Worm (Caenorhabditis elegans) whole organism, L1 larva: ENCODE data around the gene srlf-15.
A peak's percentile ranks its signal among the peaks of the same experiment; 100 is the strongest.

Experiments used
- C16A3.4 ChIP-seq: fragments of 150-350 bp; optimal IDR thresholded peaks from 2 replicates; lab custom pipeline; 2014; ENCODE audit warnings: missing biosample characterization, missing genetic modification characterization
- F16B12.6 ChIP-seq: fragments of 150-350 bp; optimal IDR thresholded peaks from 2 replicates; lab custom pipeline; 2014; ENCODE audit warnings: missing biosample characterization, missing genetic modification characterization
- aha-1 ChIP-seq: fragments of 150-350 bp; optimal IDR thresholded peaks from 2 replicates; lab custom pipeline; 2014; ENCODE audit warnings: missing biosample characterization, missing genetic modification characterization
- alr-1 ChIP-seq: fragments of 200-800 bp; sonication (Bioruptor generic); optimal IDR thresholded peaks from 2 replicates; lab custom pipeline; 2018; ENCODE audit warnings: borderline replicate concordance, mild to moderate bottlenecking, missing genetic modification characterization, missing compliant biosample characterization
- aly-2 ChIP-seq: fragments of 150-350 bp; optimal IDR thresholded peaks from 2 replicates; lab custom pipeline; 2014; ENCODE audit warnings: missing biosample characterization, missing genetic modification characterization
- ama-1 ChIP-seq: fragments of 150-350 bp; optimal IDR thresholded peaks from 2 replicates; lab custom pipeline; 2014
- ceh-82 ChIP-seq, 3 experiments: fragments of 150-350 bp in 1 of 3; sonication (generic microtip) in 2 of 3; optimal IDR thresholded peaks; 2 replicates each; lab custom pipeline; 2014 to 2017; ENCODE audit warnings: missing biosample characterization in 3 of 3, missing genetic modification characterization in 3 of 3
- dpl-1 ChIP-seq, 3 experiments: fragments of 150-350 bp in 2 of 3; sonication (generic microtip) in 1 of 3; optimal IDR thresholded peaks; 2 replicates each; lab custom pipeline; 2014 to 2017; ENCODE audit warnings: missing biosample characterization in 3 of 3, missing genetic modification characterization in 3 of 3, missing genetic modification reagents in 3 of 3
- dsc-1 ChIP-seq: sonication (generic microtip); optimal IDR thresholded peaks from 2 replicates; lab custom pipeline; 2016; ENCODE audit warnings: mild to moderate bottlenecking, missing genetic modification characterization, missing compliant biosample characterization
- efl-1 ChIP-seq, 4 experiments: fragments of 150-350 bp; optimal IDR thresholded peaks in 3 of 4; peaks in 1 of 4; 1 replicate in 1 of 4; 2 replicates in 3 of 4; lab custom pipeline; 2014; ENCODE audit warnings: missing biosample characterization in 2 of 4, missing genetic modification characterization in 2 of 4, missing genetic modification reagents in 2 of 4
- elt-3 ChIP-seq, 6 experiments: fragments of 150-350 bp in 1 of 6; sonication (generic microtip); optimal IDR thresholded peaks; 2 replicates each; lab custom pipeline; 2017 to 2018; ENCODE audit warnings: missing biosample characterization in 6 of 6, missing genetic modification characterization in 6 of 6, inconsistent platforms in 1 of 6
- ets-5 ChIP-seq: fragments of 200-800 bp; sonication (Bioruptor generic); IDR thresholded peaks from 2 replicates; pipeline ENCODE4 v1.3.6; 2022; ENCODE audit warnings: missing genetic modification characterization, missing compliant biosample characterization
- fos-1 ChIP-seq: fragments of 150-350 bp; optimal IDR thresholded peaks from 2 replicates; lab custom pipeline; 2014; ENCODE audit warnings: missing biosample characterization, missing genetic modification characterization
- grh-1 ChIP-seq: fragments of 200-800 bp; sonication (Bioruptor generic); IDR thresholded peaks from 2 replicates; pipeline ENCODE4 v1.3.6; 2022; ENCODE audit warnings: missing genetic modification reagents, missing genetic modification characterization, missing compliant biosample characterization
- jun-1 ChIP-seq: fragments of 150-350 bp; optimal IDR thresholded peaks from 2 replicates; lab custom pipeline; 2014; ENCODE audit warnings: missing biosample characterization, missing genetic modification reagents, missing genetic modification characterization
- lin-13 ChIP-seq: fragments of 150-350 bp; optimal IDR thresholded peaks from 2 replicates; lab custom pipeline; 2014; ENCODE audit warnings: missing biosample characterization, missing genetic modification reagents, missing genetic modification characterization
- lin-14 ChIP-seq: fragments of 200-800 bp; sonication (Bioruptor generic); optimal IDR thresholded peaks from 2 replicates; lab custom pipeline; 2018; ENCODE audit warnings: mild to moderate bottlenecking, missing genetic modification characterization, moderate library complexity, missing compliant biosample characterization
- lin-15B ChIP-seq: fragments of 150-350 bp; sonication (generic microtip); optimal IDR thresholded peaks from 3 replicates; lab custom pipeline; 2014; ENCODE audit warnings: missing biosample characterization, missing genetic modification characterization
- lin-35 ChIP-seq, 2 experiments: fragments of 150-350 bp; optimal IDR thresholded peaks; 2 replicates each; lab custom pipeline; 2014; ENCODE audit warnings: missing biosample characterization in 2 of 2, missing genetic modification characterization in 2 of 2, missing genetic modification reagents in 2 of 2
- lin-39 ChIP-seq: fragments of 150-350 bp; optimal IDR thresholded peaks from 2 replicates; lab custom pipeline; 2014; ENCODE audit warnings: missing biosample characterization, missing genetic modification reagents, missing genetic modification characterization
- lir-3 ChIP-seq: sonication (generic microtip); optimal IDR thresholded peaks from 2 replicates; lab custom pipeline; 2016; ENCODE audit warnings: mild to moderate bottlenecking, missing genetic modification characterization, moderate library complexity, missing compliant biosample characterization; ENCODE audit not compliant: poor library complexity
- lsy-2 ChIP-seq, 2 experiments: fragments of 150-350 bp; optimal IDR thresholded peaks; 2 replicates each; lab custom pipeline; 2014; ENCODE audit warnings: missing biosample characterization in 2 of 2, missing genetic modification characterization in 2 of 2
- mab-9 ChIP-seq: fragments of 200-800 bp; sonication (Bioruptor generic); IDR thresholded peaks from 2 replicates; pipeline ENCODE4 v1.3.6; 2022; ENCODE audit warnings: missing genetic modification reagents, missing genetic modification characterization, missing compliant biosample characterization
- mdl-1 ChIP-seq, 2 experiments: fragments of 150-350 bp; optimal IDR thresholded peaks; 2 replicates each; lab custom pipeline; 2014 to 2017; ENCODE audit warnings: missing biosample characterization in 2 of 2, missing genetic modification characterization in 2 of 2, inconsistent platforms in 1 of 2
- nhr-11 ChIP-seq: fragments of 150-350 bp; optimal IDR thresholded peaks from 2 replicates; lab custom pipeline; 2014; ENCODE audit warnings: missing biosample characterization, missing genetic modification characterization
- nhr-12 ChIP-seq: sonication (generic microtip); optimal IDR thresholded peaks from 2 replicates; lab custom pipeline; 2017; ENCODE audit warnings: missing biosample characterization, missing genetic modification characterization
- nhr-19 ChIP-seq: fragments of 200-800 bp; sonication (Bioruptor generic); conservative IDR thresholded peaks from 2 replicates; pipeline ENCODE4 v1.3.6; 2022; ENCODE audit warnings: missing genetic modification characterization, missing compliant biosample characterization
- nhr-20 ChIP-seq: sonication (generic microtip); optimal IDR thresholded peaks from 2 replicates; lab custom pipeline; 2016; ENCODE audit warnings: mild to moderate bottlenecking, missing genetic modification characterization, missing compliant biosample characterization
- nhr-237 ChIP-seq: fragments of 150-350 bp; optimal IDR thresholded peaks from 2 replicates; lab custom pipeline; 2014; ENCODE audit warnings: missing biosample characterization, missing genetic modification characterization
- nhr-47 ChIP-seq: sonication (generic microtip); optimal IDR thresholded peaks from 2 replicates; lab custom pipeline; 2016; ENCODE audit warnings: mild to moderate bottlenecking, missing genetic modification characterization, moderate library complexity, missing compliant biosample characterization
- nhr-76 ChIP-seq: sonication (generic microtip); optimal IDR thresholded peaks from 2 replicates; lab custom pipeline; 2017; ENCODE audit warnings: missing biosample characterization, missing genetic modification characterization
- nhr-77 ChIP-seq: fragments of 150-350 bp; optimal IDR thresholded peaks from 2 replicates; lab custom pipeline; 2014; ENCODE audit warnings: missing biosample characterization, missing genetic modification characterization
- nhr-84 ChIP-seq: sonication (generic microtip); optimal IDR thresholded peaks from 2 replicates; lab custom pipeline; 2017; ENCODE audit warnings: missing biosample characterization, missing genetic modification characterization
- nhr-85 ChIP-seq: sonication (generic microtip); peaks from one replicate; lab custom pipeline; 2016; ENCODE audit warnings: missing genetic modification characterization, inconsistent platforms, missing compliant biosample characterization
- nhr-90 ChIP-seq: sonication (generic microtip); optimal IDR thresholded peaks from 2 replicates; lab custom pipeline; 2016; ENCODE audit warnings: mild to moderate bottlenecking, missing genetic modification characterization, missing compliant biosample characterization; ENCODE audit not compliant: poor library complexity
- pax-3 ChIP-seq: fragments of 200-800 bp; sonication (Bioruptor generic); optimal IDR thresholded peaks from 2 replicates; lab custom pipeline; 2018; ENCODE audit warnings: mild to moderate bottlenecking, missing genetic modification characterization, moderate library complexity, missing compliant biosample characterization
- pqm-1 ChIP-seq: sonication (generic microtip); optimal IDR thresholded peaks from 3 replicates; lab custom pipeline; 2017; ENCODE audit warnings: missing biosample characterization, missing genetic modification characterization
- skn-1 ChIP-seq: fragments of 150-350 bp; optimal IDR thresholded peaks from 2 replicates; lab custom pipeline; 2014; ENCODE audit warnings: missing biosample characterization, missing genetic modification characterization
- snpc-4 ChIP-seq: fragments of 150-350 bp; optimal IDR thresholded peaks from 2 replicates; lab custom pipeline; 2014; ENCODE audit warnings: missing biosample characterization, missing genetic modification characterization
- sox-4 ChIP-seq: sonication (generic microtip); optimal IDR thresholded peaks from 2 replicates; lab custom pipeline; 2016; ENCODE audit warnings: missing genetic modification characterization, missing compliant biosample characterization
- swsn-7 ChIP-seq: sonication (generic microtip); optimal IDR thresholded peaks from 2 replicates; lab custom pipeline; 2016; ENCODE audit warnings: missing genetic modification characterization, missing compliant biosample characterization
- unc-30 ChIP-seq: sonication (generic microtip); optimal IDR thresholded peaks from 2 replicates; lab custom pipeline; 2017; ENCODE audit warnings: missing biosample characterization, missing genetic modification characterization
- vab-15 ChIP-seq: sonication (generic microtip); optimal IDR thresholded peaks from 2 replicates; lab custom pipeline; 2017; ENCODE audit warnings: missing genotype, mild to moderate bottlenecking, missing genetic modification characterization, missing compliant biosample characterization
- xbp-1 ChIP-seq: sonication (generic microtip); optimal IDR thresholded peaks from 2 replicates; lab custom pipeline; 2016; ENCODE audit warnings: missing genetic modification characterization, missing compliant biosample characterization
- zag-1 ChIP-seq: fragments of 150-350 bp; optimal IDR thresholded peaks from 2 replicates; lab custom pipeline; 2014; ENCODE audit warnings: missing biosample characterization, missing genetic modification characterization
- zip-4 ChIP-seq: fragments of 200-800 bp; sonication (Bioruptor generic); optimal IDR thresholded peaks from 2 replicates; lab custom pipeline; 2018; ENCODE audit warnings: mild to moderate bottlenecking, missing genetic modification characterization, moderate library complexity, missing compliant biosample characterization

Gene srlf-15

DNA sequence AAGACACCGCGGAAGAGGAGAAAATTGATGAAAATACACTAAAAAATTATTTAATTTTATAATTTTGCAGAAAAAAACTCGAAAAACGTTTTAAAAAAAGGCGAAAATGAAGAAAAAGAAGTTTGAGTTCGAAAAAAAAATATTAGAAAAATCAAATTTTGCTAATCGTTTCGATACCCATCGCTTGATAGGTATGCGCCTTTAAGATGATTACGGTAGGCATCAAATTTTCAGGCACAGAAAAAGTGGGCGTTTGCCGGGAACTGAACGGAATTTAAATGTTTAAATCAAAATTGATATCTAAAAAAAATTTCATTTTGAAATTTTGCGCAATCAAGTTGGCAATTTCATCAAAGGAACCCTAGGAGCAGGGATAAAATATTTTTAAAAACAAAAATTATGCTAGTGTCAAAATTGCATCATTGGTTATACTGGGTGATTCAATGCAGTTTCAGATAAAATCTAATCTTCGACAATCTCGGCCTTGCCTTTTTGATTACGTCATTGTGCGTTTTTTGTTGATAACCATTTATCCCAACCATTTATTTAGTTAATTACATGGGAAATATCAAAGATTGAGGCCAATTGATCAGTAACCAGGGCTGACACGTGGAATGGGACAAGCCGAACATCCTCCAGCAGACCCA, 7.8 kb downstream of the srlf-15 start:
- TF ChIP-seq sox-4 (tag; lab: Kevin White, UChicago) (no peak), nhr-19 (GFP tag; lab: Robert Waterston, UW) (no peak), grh-1 (no peak), lin-13 (no peak), efl-1 (optimal IDR thresholded peaks at IDR 0.05; lab: Kevin White, UChicago) (no peak), efl-1 (GFP tag; optimal IDR thresholded peaks at IDR 0.05 in 1 of 2; lab: Kevin White, UChicago) (peak in 1 of 2 experiments; percentile 53), nhr-85 (tag; lab: Kevin White, UChicago) (peak; percentile 73), fos-1 (tag; lab: Kevin White, UChicago) (no peak), elt-3 (tag; optimal IDR thresholded peaks at IDR 0.05; lab: Kevin White, UChicago) (no peak), lsy-2 (tag; optimal IDR thresholded peaks at IDR 0.05; lab: Kevin White, UChicago) (no peak), pax-3 (no peak), nhr-11 (tag; lab: Kevin White, UChicago) (no peak), pqm-1 (tag; lab: Kevin White, UChicago) (no peak)

DNA sequence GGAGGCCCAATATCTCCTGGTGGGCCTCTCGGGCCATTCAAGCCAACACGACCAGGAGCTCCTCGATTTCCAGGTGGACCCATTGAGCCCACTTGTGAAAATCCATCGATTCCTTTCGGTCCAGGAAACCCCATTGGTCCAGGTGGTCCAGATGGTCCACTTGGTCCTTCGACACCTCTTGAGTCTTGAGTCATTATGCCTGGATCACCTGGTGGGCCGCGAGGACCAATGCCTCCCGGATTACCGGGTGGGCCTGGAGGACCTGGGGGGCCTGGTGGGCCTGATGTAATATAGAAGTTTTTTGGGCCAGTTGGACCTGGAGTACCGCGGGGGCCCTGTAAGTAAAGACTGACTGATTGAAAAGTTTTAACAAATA, 8.3 kb downstream of the srlf-15 start:
- TF ChIP-seq zag-1 (no peak), grh-1 (no peak), ets-5 (GFP tag; lab: Robert Waterston, UW) (no peak), lsy-2 (tag; optimal IDR thresholded peaks at IDR 0.05; lab: Kevin White, UChicago) (no peak), C16A3.4 (tag; lab: Kevin White, UChicago) (no peak), dsc-1 (no peak), jun-1 (no peak), ceh-82 (tag; optimal IDR thresholded peaks at IDR 0.05; lab: Kevin White, UChicago) (no peak)

DNA sequence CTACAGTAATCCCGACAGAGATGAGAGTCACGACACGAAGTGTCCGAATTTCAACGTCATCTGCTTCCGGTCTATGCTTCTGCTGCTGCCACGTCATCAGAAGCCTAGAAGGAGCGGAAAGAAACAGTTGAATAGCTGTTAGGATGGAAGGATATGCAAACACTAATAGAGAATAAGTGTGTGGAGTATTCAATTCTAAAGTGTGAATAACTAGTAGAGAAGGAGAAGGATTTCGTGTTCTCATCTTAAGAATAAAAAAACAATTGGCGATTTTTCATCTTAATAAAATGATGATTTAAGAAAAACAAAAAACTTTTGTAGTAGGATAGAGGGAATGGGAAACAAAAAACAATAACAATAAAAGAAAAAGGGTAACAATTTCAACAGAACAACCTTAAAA, 10.0 kb downstream of the srlf-15 start, which contains the start of gene col-83:
col-83 (minus strand) TSS at position 101 of the 400 bp plus-strand sequence.
- no peak for TF ChIP-seq ama-1 (lab: Kevin White, UChicago)
- TF ChIP-seq dpl-1 (GFP tag; optimal IDR thresholded peaks at IDR 0.05; lab: Kevin White, UChicago) = no peak
- no peak for TF ChIP-seq alr-1 (tag; lab: Kevin White, UChicago)
- no peak for TF ChIP-seq snpc-4 (tag; lab: Kevin White, UChicago)
- no peak for TF ChIP-seq lin-13
- no peak for TF ChIP-seq nhr-11 (tag; lab: Kevin White, UChicago)
- no peak for TF ChIP-seq vab-15 (tag; lab: Kevin White, UChicago)
- no peak for TF ChIP-seq xbp-1 (tag; lab: Kevin White, UChicago)
- TF ChIP-seq lin-15B (tag; lab: Kevin White, UChicago) = no peak
- no peak for TF ChIP-seq F16B12.6 (tag; lab: Kevin White, UChicago)
- no peak for TF ChIP-seq aly-2 (tag; lab: Kevin White, UChicago)
- TF ChIP-seq nhr-47 = no peak
- no peak for TF ChIP-seq mab-9
- TF ChIP-seq nhr-12 (tag; lab: Kevin White, UChicago) = no peak
- no peak for TF ChIP-seq unc-30
- no peak for TF ChIP-seq aha-1
- no peak for TF ChIP-seq nhr-84
- TF ChIP-seq skn-1 = no peak

DNA sequence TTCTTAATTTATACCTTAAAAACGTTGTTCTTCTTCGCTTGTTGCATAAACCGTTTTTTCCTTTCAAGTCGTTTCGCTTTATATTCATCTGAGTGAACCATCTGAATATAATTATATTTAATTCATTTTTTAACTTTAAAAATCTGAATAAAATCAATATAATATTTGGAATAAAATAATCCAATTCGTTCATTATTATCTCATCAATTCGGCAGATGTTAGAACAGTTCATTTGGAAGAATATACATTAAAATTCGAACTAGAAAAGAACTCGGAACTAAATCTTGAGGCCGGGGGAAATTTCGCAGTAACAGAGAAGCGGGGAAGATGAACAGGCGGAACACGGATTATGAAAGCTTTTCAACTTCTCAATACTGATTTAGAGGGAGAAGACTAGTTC, 13.1 kb downstream of the srlf-15 start, which contains the start of gene F33A8.4:
F33A8.4 (minus strand) TSS at position 101 of the 400 bp plus-strand sequence.
- TF ChIP-seq lir-3 (tag; lab: Kevin White, UChicago) = no peak
- TF ChIP-seq nhr-76 (tag; lab: Kevin White, UChicago) = no peak
- TF ChIP-seq, all 84 proteins: peak for 0

DNA sequence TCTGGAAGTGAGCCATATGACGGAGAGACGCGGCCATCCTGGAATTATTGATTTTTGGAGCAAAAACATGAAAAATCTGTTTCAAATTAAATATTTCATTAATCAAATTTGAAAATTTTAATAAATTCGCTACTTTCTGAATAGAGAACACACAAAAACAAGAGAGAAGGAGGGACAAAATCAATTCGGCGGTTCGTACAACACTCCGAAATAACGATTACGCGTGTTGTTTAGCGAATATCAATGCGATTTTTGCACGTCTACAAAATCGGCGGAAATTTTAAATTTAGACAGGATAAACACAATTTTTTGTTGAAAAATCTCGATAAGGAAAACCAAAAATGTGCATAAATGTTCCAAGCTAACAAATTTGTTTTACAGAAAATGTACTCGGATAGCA, 14.0 kb downstream of the srlf-15 start, which contains the start of the genes sdhd-1 and ilkp-1:
sdhd-1 (minus strand) TSS at position 38 of the 400 bp plus-strand sequence.
ilkp-1 (plus strand) TSS at position 380 of the 400 bp plus-strand sequence.
- TF ChIP-seq xbp-1 (tag; lab: Kevin White, UChicago) (peak; percentile 19), nhr-11 (tag; lab: Kevin White, UChicago) (no peak), dsc-1 (peak; percentile 38), swsn-7 (tag; lab: Kevin White, UChicago) (peak; percentile 34), mdl-1 (tag; optimal IDR thresholded peaks at IDR 0.05; lab: Kevin White, UChicago) (peak in 1 of 2 experiments; percentile 31), lin-14 (GFP tag; lab: Kevin White, UChicago) (peak; percentile 68), skn-1 (peak; percentile 32), nhr-77 (tag; lab: Kevin White, UChicago) (no peak), zag-1 (no peak), zip-4 (GFP tag; lab: Kevin White, UChicago) (no peak), nhr-237 (tag; lab: Kevin White, UChicago) (no peak), nhr-90 (peak; percentile 26), lin-39 (tag; lab: Kevin White, UChicago) (peak; percentile 2), lin-35 (GFP tag; optimal IDR thresholded peaks at IDR 0.05; lab: Kevin White, UChicago) (peak; percentile 83 to 90), lir-3 (tag; lab: Kevin White, UChicago) (peak; percentile 31), nhr-20 (tag; lab: Kevin White, UChicago) (peak; percentile 34)
